Worm (Caenorhabditis elegans) whole organism, L4/young adult: ENCODE results near the gene grd-13.

Experiments used
- dao-5 ChIP-seq: sonication (generic microtip); optimal IDR thresholded peaks from 2 replicates; lab custom pipeline; 2016; ENCODE audit warnings: missing genotype, missing genetic modification characterization, moderate library complexity, missing compliant biosample characterization
- him-1 ChIP-seq: sonication (generic microtip); optimal IDR thresholded peaks from 2 replicates; lab custom pipeline; 2016; ENCODE audit warnings: missing genotype, missing genetic modification reagents, missing genetic modification characterization, missing compliant biosample characterization

DNA sequence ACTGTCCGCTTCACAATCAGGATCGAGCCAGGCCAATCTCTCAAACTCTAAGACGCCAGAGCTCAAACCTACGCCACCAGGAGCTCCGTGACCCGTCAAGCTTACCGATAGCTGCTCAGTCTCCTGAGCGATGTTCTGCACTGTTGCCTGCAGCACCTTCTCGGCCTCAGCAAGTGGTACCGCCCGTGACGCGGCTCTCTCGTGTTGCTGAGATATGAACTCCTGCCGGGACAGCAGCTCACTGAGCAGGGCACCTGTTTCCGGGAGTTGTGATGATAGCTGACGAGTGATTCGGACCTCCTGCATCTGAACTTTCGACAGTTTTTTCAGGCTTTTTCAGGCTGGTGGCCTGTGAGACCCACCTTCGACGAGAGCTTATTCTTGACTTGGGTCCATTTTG lies 40.0 kb upstream of the grd-13 start:
- TF ChIP-seq dao-5 (tag; lab: Kevin White, UChicago) = no peak
- no peak for TF ChIP-seq him-1 (tag; lab: Kevin White, UChicago)
